Worm (Caenorhabditis elegans) whole organism, L2 larva: ENCODE measurements around the gene H12D21.9.

Experiments
- ZK546.5 ChIP-seq: sonication (generic microtip); optimal IDR thresholded peaks from 2 replicates; lab custom pipeline; 2017; ENCODE audit warnings: missing biosample characterization, missing genetic modification characterization
- ama-1 ChIP-seq: fragments of 150-350 bp; optimal IDR thresholded peaks from 2 replicates; lab custom pipeline; 2018; ENCODE audit warnings: inconsistent platforms
- ceh-16 ChIP-seq: fragments of 150-350 bp; optimal IDR thresholded peaks from 2 replicates; lab custom pipeline; 2014; ENCODE audit warnings: missing biosample characterization, missing genetic modification characterization
- egl-27 ChIP-seq: sonication (generic microtip); optimal IDR thresholded peaks from 3 replicates; lab custom pipeline; 2017; ENCODE audit warnings: missing biosample characterization, missing genetic modification reagents, missing genetic modification characterization
- elt-3 ChIP-seq: sonication (generic microtip); optimal IDR thresholded peaks from 2 replicates; lab custom pipeline; 2017; ENCODE audit warnings: missing biosample characterization, missing genetic modification characterization
- fos-1 ChIP-seq: fragments of 150-350 bp; optimal IDR thresholded peaks from 2 replicates; lab custom pipeline; 2014; ENCODE audit warnings: missing biosample characterization, missing genetic modification characterization
- nhr-129 ChIP-seq: fragments of 150-350 bp; optimal IDR thresholded peaks from 2 replicates; lab custom pipeline; 2014; ENCODE audit warnings: missing biosample characterization, missing genetic modification characterization
- nhr-23 ChIP-seq: fragments of 150-350 bp; optimal IDR thresholded peaks from 2 replicates; lab custom pipeline; 2014; ENCODE audit warnings: missing biosample characterization, missing genetic modification reagents, missing genetic modification characterization
- nhr-237 ChIP-seq: fragments of 150-350 bp; optimal IDR thresholded peaks from 2 replicates; lab custom pipeline; 2014; ENCODE audit warnings: missing biosample characterization, missing genetic modification characterization
- nhr-77 ChIP-seq: fragments of 150-350 bp; optimal IDR thresholded peaks from 2 replicates; lab custom pipeline; 2014; ENCODE audit warnings: missing biosample characterization, missing genetic modification characterization
- ztf-11 ChIP-seq: sonication (generic microtip); optimal IDR thresholded peaks from 2 replicates; lab custom pipeline; 2017; ENCODE audit warnings: missing biosample characterization, missing genetic modification characterization

DNA sequence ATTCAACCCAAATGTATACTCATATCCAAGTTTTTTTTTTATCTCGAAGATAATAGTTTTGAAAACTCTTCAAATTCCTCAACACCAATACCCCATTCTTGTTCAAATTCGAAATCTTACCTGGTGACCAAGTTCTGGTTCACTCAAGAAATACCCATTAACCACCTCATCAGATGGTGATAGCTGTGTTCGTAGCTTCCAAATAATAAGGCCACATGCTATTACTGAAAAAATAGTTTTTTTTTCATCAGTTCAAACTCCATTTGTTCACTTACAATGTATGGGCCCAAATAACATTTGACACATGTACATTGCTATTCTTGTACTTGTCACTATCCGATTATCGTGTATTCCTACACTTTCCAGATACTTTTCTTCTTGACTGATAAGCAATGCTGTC lies 1.8 kb downstream of the H12D21.9 start:
- TF ChIP-seq nhr-129 (no peak), egl-27 (tag; lab: Kevin White, UChicago) (no peak), ama-1 (lab: Kevin White, UChicago) (no peak), ZK546.5 (tag; lab: Kevin White, UChicago) (no peak), nhr-23 (tag; lab: Kevin White, UChicago) (no peak), elt-3 (tag; lab: Kevin White, UChicago) (no peak), nhr-77 (no peak), nhr-237 (tag; lab: Kevin White, UChicago) (no peak), fos-1 (tag; lab: Kevin White, UChicago) (no peak), ceh-16 (tag; lab: Kevin White, UChicago) (no peak), ztf-11 (no peak)
